Worm (Caenorhabditis elegans) whole organism, L3 larva: ENCODE results near the gene srh-213.
"Not testable (repeated sequence)": the region's sequence is repeated elsewhere in the genome, so short reads cannot be mapped to it uniquely, and the experiment has no call there.

Experiments
- ama-1 ChIP-seq: fragments of 150-350 bp; optimal IDR thresholded peaks from 2 replicates; lab custom pipeline; 2018
- ceh-16 ChIP-seq: sonication (generic microtip); optimal IDR thresholded peaks from 2 replicates; lab custom pipeline; 2017; ENCODE audit warnings: missing biosample characterization, missing genetic modification characterization
- ceh-28 ChIP-seq: fragments of 150-350 bp; optimal IDR thresholded peaks from 2 replicates; lab custom pipeline; 2014; ENCODE audit warnings: missing biosample characterization, missing genetic modification reagents, missing genetic modification characterization
- ceh-82 ChIP-seq: fragments of 150-350 bp; optimal IDR thresholded peaks from 2 replicates; lab custom pipeline; 2014; ENCODE audit warnings: missing biosample characterization, missing genetic modification characterization
- ceh-9 ChIP-seq: sonication (generic microtip); optimal IDR thresholded peaks from 2 replicates; lab custom pipeline; 2018; ENCODE audit warnings: missing biosample characterization, missing genetic modification characterization
- daf-12 ChIP-seq: fragments of 150-350 bp; optimal IDR thresholded peaks from 2 replicates; lab custom pipeline; 2014; ENCODE audit warnings: missing biosample characterization, missing genetic modification reagents, missing genetic modification characterization
- egl-27 ChIP-seq: sonication (generic microtip); optimal IDR thresholded peaks from 4 replicates; lab custom pipeline; 2017; ENCODE audit warnings: missing biosample characterization, missing genetic modification reagents, missing genetic modification characterization
- egl-5 ChIP-seq: fragments of 150-350 bp; optimal IDR thresholded peaks from 2 replicates; lab custom pipeline; 2017; ENCODE audit warnings: missing biosample characterization, missing genetic modification reagents, missing genetic modification characterization, inconsistent platforms
- elt-1 ChIP-seq: fragments of 150-350 bp; optimal IDR thresholded peaks from 2 replicates; lab custom pipeline; 2014; ENCODE audit warnings: missing biosample characterization, missing genetic modification characterization
- elt-2 ChIP-seq: sonication (generic microtip); optimal IDR thresholded peaks from 2 replicates; lab custom pipeline; 2016; ENCODE audit warnings: missing genetic modification reagents, mild to moderate bottlenecking, missing genetic modification characterization, missing compliant biosample characterization
- eor-1 ChIP-seq, 2 experiments: fragments of 150-350 bp; optimal IDR thresholded peaks; 2 replicates each; lab custom pipeline; 2014 to 2018; ENCODE audit warnings: missing biosample characterization in 2 of 2, missing genetic modification characterization in 2 of 2
- fos-1 ChIP-seq: fragments of 150-350 bp; optimal IDR thresholded peaks from 2 replicates; lab custom pipeline; 2014; ENCODE audit warnings: missing biosample characterization, missing genetic modification characterization
- hmg-11 ChIP-seq: sonication (generic microtip); optimal IDR thresholded peaks from 2 replicates; lab custom pipeline; 2016; ENCODE audit warnings: missing genetic modification characterization, missing compliant biosample characterization
- jun-1 ChIP-seq: fragments of 150-350 bp; optimal IDR thresholded peaks from 2 replicates; lab custom pipeline; 2014; ENCODE audit warnings: missing biosample characterization, missing genetic modification reagents, missing genetic modification characterization
- lsy-12 ChIP-seq: sonication (generic microtip); optimal IDR thresholded peaks from 2 replicates; lab custom pipeline; 2016; ENCODE audit warnings: mild to moderate bottlenecking, missing genetic modification characterization, missing compliant biosample characterization
- nfya-1 ChIP-seq: sonication (generic microtip); optimal IDR thresholded peaks from 2 replicates; lab custom pipeline; 2017; ENCODE audit warnings: missing genetic modification characterization, mild to moderate bottlenecking, missing compliant biosample characterization, antibody characterized with exemption, moderate library complexity; ENCODE audit not compliant: insufficient read depth
- nhr-12 ChIP-seq: fragments of 150-350 bp; optimal IDR thresholded peaks from 2 replicates; lab custom pipeline; 2014; ENCODE audit warnings: missing biosample characterization, missing genetic modification characterization
- nhr-23 ChIP-seq: fragments of 150-350 bp; optimal IDR thresholded peaks from 2 replicates; lab custom pipeline; 2014; ENCODE audit warnings: missing biosample characterization, missing genetic modification reagents, missing genetic modification characterization
- nhr-25 ChIP-seq: sonication (generic microtip); optimal IDR thresholded peaks from 2 replicates; lab custom pipeline; 2017; ENCODE audit warnings: missing biosample characterization, missing genetic modification characterization
- nhr-43 ChIP-seq: sonication (generic microtip); optimal IDR thresholded peaks from 2 replicates; lab custom pipeline; 2016; ENCODE audit warnings: mild to moderate bottlenecking, missing genetic modification characterization, missing compliant biosample characterization; ENCODE audit not compliant: poor library complexity, severe bottlenecking
- nhr-77 ChIP-seq: fragments of 150-350 bp; optimal IDR thresholded peaks from 2 replicates; lab custom pipeline; 2014; ENCODE audit warnings: missing biosample characterization, missing genetic modification characterization
- pha-4 ChIP-seq: fragments of 150-350 bp; optimal IDR thresholded peaks from 2 replicates; lab custom pipeline; 2014; ENCODE audit warnings: missing biosample characterization, missing genetic modification reagents, missing genetic modification characterization
- pqm-1 ChIP-seq: fragments of 150-350 bp; optimal IDR thresholded peaks from 2 replicates; lab custom pipeline; 2017; ENCODE audit warnings: missing biosample characterization, missing genetic modification characterization, inconsistent platforms
- skn-1 ChIP-seq: fragments of 150-350 bp; optimal IDR thresholded peaks from 2 replicates; lab custom pipeline; 2014; ENCODE audit warnings: missing biosample characterization, missing genetic modification characterization
- snpc-4 ChIP-seq: fragments of 150-350 bp; optimal IDR thresholded peaks from 2 replicates; lab custom pipeline; 2014; ENCODE audit warnings: missing biosample characterization, missing genetic modification characterization
- unc-39 ChIP-seq: sonication (generic microtip); optimal IDR thresholded peaks from 4 replicates; lab custom pipeline; 2017; ENCODE audit warnings: missing biosample characterization, missing genetic modification characterization
- unc-62 ChIP-seq: fragments of 150-350 bp; sonication (generic microtip); optimal IDR thresholded peaks from 4 replicates; lab custom pipeline; 2014; ENCODE audit warnings: missing biosample characterization, missing genetic modification reagents, missing genetic modification characterization
- zag-1 ChIP-seq: fragments of 150-350 bp; optimal IDR thresholded peaks from 2 replicates; lab custom pipeline; 2014; ENCODE audit warnings: missing biosample characterization, missing genetic modification characterization

The srh-213 gene

DNA sequence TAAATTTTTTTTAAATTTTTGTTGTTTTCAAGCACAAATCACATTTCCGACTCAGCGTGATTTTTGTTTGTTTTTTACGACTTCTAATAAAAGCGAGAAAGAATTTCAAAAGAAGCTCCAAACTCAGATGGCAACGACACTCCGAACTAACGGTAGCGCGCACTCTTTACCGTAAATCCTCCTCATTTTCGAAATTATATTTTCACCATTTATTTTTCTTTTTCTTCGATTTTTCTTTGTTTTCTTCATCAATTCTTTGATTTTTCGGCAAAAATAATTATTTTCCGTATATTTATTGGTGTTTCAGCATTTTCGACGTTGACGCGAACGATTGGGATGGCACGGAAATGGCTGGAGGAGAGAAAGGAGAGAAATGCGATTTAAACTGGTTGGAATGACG lies 36.1 kb downstream of the srh-213 start, which contains the start of gene T24A6.1:
Gene T24A6.1 (plus strand): TSS at position 301 of the 400 bp plus-strand sequence.
- not testable (repeated sequence) for TF ChIP-seq snpc-4, nhr-23, daf-12 (tag; lab: Kevin White, UChicago)
- TF ChIP-seq, all 47 proteins: peak for 0; not testable (repeated sequence) for 47

DNA sequence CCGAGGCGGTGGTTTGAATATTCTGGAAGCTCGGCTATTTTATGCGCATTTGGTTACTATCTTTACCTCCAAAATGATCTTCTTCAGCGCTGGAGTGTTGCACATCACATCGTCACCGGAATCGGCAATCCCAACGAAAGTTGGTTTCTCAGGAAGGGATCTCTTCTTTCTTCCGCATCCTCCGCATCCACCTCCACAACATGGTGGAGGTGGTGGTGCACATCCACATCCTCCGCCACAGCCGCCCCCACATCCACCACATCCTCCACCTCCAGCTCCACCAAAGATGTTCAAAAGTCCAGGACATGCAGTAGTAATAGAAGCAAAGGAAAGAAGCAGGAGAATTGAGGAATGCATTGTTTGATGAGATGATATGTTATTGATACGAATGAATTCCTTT lies 37.4 kb downstream of the srh-213 start, which contains the start of gene grl-31:
Gene grl-31 (minus strand): TSS at position 357 of the 400 bp plus-strand sequence.
- TF ChIP-seq elt-1 (tag; lab: Kevin White, UChicago) (no peak), nhr-43 (tag; lab: Kevin White, UChicago) (no peak), eor-1 (tag; optimal IDR thresholded peaks at IDR 0.05; lab: Kevin White, UChicago) (no peak), unc-39 (tag; lab: Kevin White, UChicago) (no peak), jun-1 (tag; lab: Kevin White, UChicago) (no peak), egl-27 (tag; lab: Kevin White, UChicago) (no peak), nhr-77 (tag; lab: Kevin White, UChicago) (no peak), fos-1 (no peak), skn-1 (tag; lab: Kevin White, UChicago) (no peak), ceh-28 (no peak), egl-5 (tag; lab: Kevin White, UChicago) (no peak)

DNA sequence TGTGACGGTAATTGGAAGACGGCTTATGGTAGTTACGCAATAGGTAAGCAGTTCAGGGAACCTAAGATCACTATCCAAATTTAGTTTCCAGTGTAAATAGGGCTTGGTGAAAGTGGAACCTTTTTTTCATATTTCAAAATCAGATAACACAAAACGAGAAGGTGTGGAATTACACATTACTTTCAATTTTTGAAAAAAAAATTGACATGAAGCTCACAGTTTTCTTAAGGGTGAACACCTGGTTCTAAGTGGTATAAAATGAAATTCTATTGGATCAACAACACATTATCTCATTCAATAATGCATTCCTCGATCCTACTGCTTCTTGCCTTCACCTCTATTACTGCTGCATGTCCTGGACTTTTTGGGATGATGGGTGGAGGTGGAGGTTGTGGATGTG lies 38.9 kb downstream of the srh-213 start, which contains the start of gene grl-30:
Gene grl-30 (plus strand): TSS at position 301 of the 400 bp plus-strand sequence.
- TF ChIP-seq nhr-12 (tag; lab: Kevin White, UChicago) (no peak), nhr-25 (tag; lab: Kevin White, UChicago) (no peak), ceh-82 (tag; lab: Kevin White, UChicago) (no peak), zag-1 (tag; lab: Kevin White, UChicago) (no peak), fos-1 (no peak), pha-4 (tag; lab: Kevin White, UChicago) (no peak)

ce11 chrV:3554869-3555268 lies 40.0 kb downstream of the srh-213 start, which contains the start of gene grl-29:
Gene grl-29, minus strand, starts transcription at chrV:3555236.
- no peak for TF ChIP-seq ama-1
- no peak for TF ChIP-seq nfya-1 (tag; lab: Kevin White, UChicago)
- TF ChIP-seq pha-4 (tag; lab: Kevin White, UChicago) = no peak
- no peak for TF ChIP-seq jun-1 (tag; lab: Kevin White, UChicago)
- TF ChIP-seq nhr-25 (tag; lab: Kevin White, UChicago) = no peak
- no peak for TF ChIP-seq egl-5 (tag; lab: Kevin White, UChicago)
- no peak for TF ChIP-seq ceh-16 (tag; lab: Kevin White, UChicago)
- no peak for TF ChIP-seq ceh-28
- TF ChIP-seq pqm-1 (tag; lab: Kevin White, UChicago) = no peak
- TF ChIP-seq skn-1 (tag; lab: Kevin White, UChicago) = no peak
- TF ChIP-seq ceh-9 (tag; lab: Kevin White, UChicago) = no peak
- no peak for TF ChIP-seq hmg-11 (tag; lab: Kevin White, UChicago)
- TF ChIP-seq snpc-4 (tag; lab: Kevin White, UChicago) = no peak
- TF ChIP-seq unc-62 = no peak
- TF ChIP-seq, all 47 proteins: peak for 0

ce11 chrV:3552740-3553469 lies 41.9 kb downstream of the srh-213 start, which contains the start of gene T24A6.20:
Gene T24A6.20, plus strand, starts transcription at chrV:3553134.
- TF ChIP-seq pqm-1 (tag; lab: Kevin White, UChicago) (peak; percentile 17), elt-2 (peak; percentile 78), ceh-82 (tag; lab: Kevin White, UChicago) (no peak)

DNA sequence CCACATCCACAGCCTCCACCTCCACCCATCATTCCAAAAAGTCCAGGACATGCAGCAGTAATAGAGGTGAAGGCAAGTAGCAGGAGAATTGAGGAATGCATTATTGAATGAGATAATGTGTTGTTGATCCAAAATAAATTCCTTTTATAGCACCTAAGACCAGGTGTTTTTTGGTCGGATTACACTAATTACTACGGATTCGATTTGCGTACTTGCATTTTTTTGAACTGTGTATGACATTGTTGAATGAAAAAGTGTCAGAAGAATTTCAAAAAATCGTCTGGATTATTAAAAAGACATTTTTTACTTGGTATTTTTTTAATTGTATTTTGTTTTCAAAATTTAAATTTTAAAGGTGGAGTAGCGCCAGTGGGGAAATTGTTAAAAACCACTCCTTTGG lies 43.1 kb downstream of the srh-213 start, which contains the start of gene grl-28:
Gene grl-28 (minus strand): TSS at position 101 of the 400 bp plus-strand sequence.
- TF ChIP-seq ceh-16 (tag; lab: Kevin White, UChicago) = no peak
- TF ChIP-seq lsy-12 (tag; lab: Kevin White, UChicago) = no peak
- TF ChIP-seq, all 47 proteins: peak for 0
